Worm (Caenorhabditis elegans) whole organism, early embryonic: ENCODE data around the gene clec-63.

Experiments used
- B0310.2 ChIP-seq: sonication (generic microtip); optimal IDR thresholded peaks from 2 replicates; lab custom pipeline; 2016; ENCODE audit warnings: mild to moderate bottlenecking, missing genetic modification characterization, missing compliant biosample characterization
- F13C5.2 ChIP-seq: sonication (generic microtip); optimal IDR thresholded peaks from 2 replicates; lab custom pipeline; 2017; ENCODE audit warnings: mild to moderate bottlenecking, missing genetic modification characterization, inconsistent platforms, missing compliant biosample characterization
- aly-1 ChIP-seq: sonication (generic microtip); optimal IDR thresholded peaks from 2 replicates; lab custom pipeline; 2016; ENCODE audit warnings: missing genetic modification characterization, missing compliant biosample characterization
- ama-1 ChIP-seq: fragments of 150-350 bp; optimal IDR thresholded peaks from 2 replicates; lab custom pipeline; 2014
- ceh-13 ChIP-seq: fragments of 200-800 bp; sonication (Bioruptor generic); optimal IDR thresholded peaks from 2 replicates; lab custom pipeline; 2018; ENCODE audit warnings: mild to moderate bottlenecking, missing genetic modification characterization, missing compliant biosample characterization
- ceh-36 ChIP-seq: sonication (generic microtip); optimal IDR thresholded peaks from 2 replicates; lab custom pipeline; 2016; ENCODE audit warnings: missing genetic modification characterization, inconsistent platforms, missing compliant biosample characterization
- ets-7 ChIP-seq: sonication (generic microtip); optimal IDR thresholded peaks from 2 replicates; lab custom pipeline; 2016; ENCODE audit warnings: missing genotype, missing genetic modification characterization, missing compliant biosample characterization
- flt-1 ChIP-seq: fragments of 200-800 bp; sonication (Bioruptor generic); IDR thresholded peaks from 2 replicates; pipeline ENCODE4 v1.3.6; 2022; ENCODE audit warnings: missing genetic modification characterization, missing compliant biosample characterization
- hmbx-1 ChIP-seq: sonication (generic microtip); optimal IDR thresholded peaks from 2 replicates; lab custom pipeline; 2016; ENCODE audit warnings: mild to moderate bottlenecking, missing genetic modification characterization, missing compliant biosample characterization
- hmg-4 ChIP-seq: fragments of 200-800 bp; sonication (Bioruptor generic); optimal IDR thresholded peaks from 2 replicates; lab custom pipeline; 2018; ENCODE audit warnings: mild to moderate bottlenecking, missing genetic modification characterization, missing compliant biosample characterization
- hnd-1 ChIP-seq: sonication (generic microtip); optimal IDR thresholded peaks from 2 replicates; lab custom pipeline; 2016; ENCODE audit warnings: missing genetic modification characterization, missing compliant biosample characterization
- pes-1 ChIP-seq: fragments of 200-800 bp; sonication (Bioruptor generic); IDR thresholded peaks from 2 replicates; pipeline ENCODE4 v1.3.6; 2022; ENCODE audit warnings: missing genetic modification reagents, missing genetic modification characterization, missing compliant biosample characterization
- scrt-1 ChIP-seq: fragments of 200-800 bp; sonication (Bioruptor generic); IDR thresholded peaks from 2 replicates; pipeline ENCODE4 v1.3.6; 2022; ENCODE audit warnings: missing genetic modification characterization, missing compliant biosample characterization
- sea-1 ChIP-seq: fragments of 200-800 bp; sonication (Bioruptor generic); conservative IDR thresholded peaks from 2 replicates; pipeline ENCODE4 v1.3.6; 2022; ENCODE audit warnings: missing genetic modification characterization, missing compliant biosample characterization
- tbx-11 ChIP-seq: fragments of 200-800 bp; sonication (Bioruptor generic); IDR thresholded peaks from 2 replicates; pipeline ENCODE4 v1.3.6; 2022; ENCODE audit warnings: missing genetic modification characterization, missing compliant biosample characterization
- tbx-37 ChIP-seq: fragments of 200-800 bp; sonication (Bioruptor generic); conservative IDR thresholded peaks from 2 replicates; pipeline ENCODE4 v1.3.6; 2022; ENCODE audit warnings: missing genetic modification reagents, missing genetic modification characterization, missing compliant biosample characterization
- tra-4 ChIP-seq: sonication (generic microtip); optimal IDR thresholded peaks from 2 replicates; lab custom pipeline; 2017; ENCODE audit warnings: missing genetic modification characterization, missing compliant biosample characterization

Gene clec-63

DNA sequence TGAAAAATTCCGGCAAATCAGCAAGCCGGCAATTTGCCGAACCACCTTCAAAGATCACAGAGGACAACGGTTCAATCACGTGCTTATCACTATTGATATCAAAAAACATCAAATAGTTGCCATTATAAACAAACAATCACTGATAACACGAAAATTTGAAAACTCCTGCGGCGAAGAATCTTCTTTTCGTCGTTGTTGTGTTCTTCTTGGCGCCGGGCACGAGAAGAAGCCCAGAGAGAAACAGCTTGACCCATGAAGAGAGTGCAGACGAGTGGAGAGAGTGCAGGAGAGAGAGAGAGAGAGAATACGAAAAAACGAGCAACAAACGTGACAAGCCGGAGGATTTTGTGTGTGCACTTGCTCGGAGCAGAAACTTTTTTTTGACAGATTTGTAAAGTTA is 16.7 kb upstream of the clec-63 start:
- no peak for TF ChIP-seq pes-1
- TF ChIP-seq tra-4 (tag; lab: Kevin White, UChicago): no peak

DNA sequence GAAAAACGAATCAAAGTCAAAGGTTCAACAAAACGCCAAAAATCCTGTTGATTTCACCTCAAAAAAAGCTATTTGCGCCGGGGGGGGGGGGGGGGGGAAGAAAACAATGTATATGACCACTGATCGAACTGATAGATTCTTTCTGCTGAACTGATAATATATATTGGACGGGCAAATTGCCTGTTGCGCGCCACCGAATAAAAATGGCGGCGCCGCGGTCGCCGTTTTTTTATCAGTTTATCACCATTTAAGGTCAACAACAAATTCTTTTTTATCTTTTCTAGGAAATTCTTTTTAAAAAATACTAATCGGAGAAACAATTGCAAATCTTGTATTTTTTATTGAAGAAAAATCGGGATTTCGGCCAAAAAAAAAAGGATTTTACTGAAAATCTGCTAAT is 15.7 kb upstream of the clec-63 start:
- TF ChIP-seq aly-1 (no peak), hmbx-1 (tag; lab: Kevin White, UChicago) (no peak), sea-1 (no peak), pes-1 (no peak), hnd-1 (tag; lab: Kevin White, UChicago) (no peak)

DNA sequence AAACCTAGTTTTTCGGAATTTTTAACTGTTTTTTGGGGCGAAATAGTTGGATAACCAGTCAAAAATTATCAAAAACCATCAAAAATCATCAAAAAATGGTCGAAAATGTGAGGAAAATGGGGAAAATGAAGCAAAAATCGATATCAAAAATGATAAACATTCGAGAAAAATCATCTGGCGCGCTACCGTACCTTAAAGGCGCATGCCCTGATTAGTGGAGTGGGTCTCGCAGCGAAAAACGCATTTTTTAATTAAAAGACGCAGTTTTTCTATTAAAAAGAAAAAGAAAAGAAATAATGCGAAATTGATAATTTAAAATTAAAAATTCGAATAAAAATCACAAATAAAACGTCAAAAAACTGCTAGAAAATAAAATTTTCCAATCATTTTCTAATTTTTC is 15.0 kb upstream of the clec-63 start, which contains the start of gene F35C5.1:
TSS of gene F35C5.1 (plus strand) at position 399 of the 400 bp plus-strand sequence.
- no peak for TF ChIP-seq sea-1
- TF ChIP-seq tra-4 (tag; lab: Kevin White, UChicago): no peak
- TF ChIP-seq pes-1: no peak
- no peak for TF ChIP-seq flt-1
- TF ChIP-seq ceh-13: no peak
- no peak for TF ChIP-seq ets-7 (tag; lab: Kevin White, UChicago)
- TF ChIP-seq tbx-11: no peak
- no peak for TF ChIP-seq tbx-37
- TF ChIP-seq B0310.2: no peak
- no peak for TF ChIP-seq F13C5.2 (tag; lab: Kevin White, UChicago)
- no peak for TF ChIP-seq hmg-4 (GFP tag; lab: Kevin White, UChicago)
- no peak for TF ChIP-seq ceh-36 (tag; lab: Kevin White, UChicago)
- TF ChIP-seq scrt-1 (GFP tag; lab: Robert Waterston, UW): no peak
- no peak for TF ChIP-seq hmbx-1 (tag; lab: Kevin White, UChicago)
- TF ChIP-seq hnd-1 (tag; lab: Kevin White, UChicago): no peak
- no peak for TF ChIP-seq aly-1

DNA sequence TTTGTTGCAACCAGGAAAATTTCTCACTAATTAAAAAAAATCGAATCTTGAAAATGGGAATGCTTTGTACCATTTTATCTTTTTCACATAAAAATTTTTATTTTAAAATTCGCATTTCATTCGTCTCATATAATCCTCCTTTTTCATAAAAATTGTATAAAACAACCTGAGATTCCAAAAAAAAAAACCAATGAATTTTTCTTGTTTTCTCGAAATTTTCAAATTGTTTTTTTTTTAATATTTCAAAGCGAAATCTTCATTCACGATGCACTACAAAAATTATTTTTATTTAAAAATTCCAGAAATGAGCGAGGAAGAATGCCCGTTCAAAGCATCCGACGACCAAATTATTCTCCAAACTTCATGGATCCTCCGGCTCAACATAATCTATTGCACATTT is 10.5 kb upstream of the clec-63 start, which contains the start of gene sra-14:
TSS of gene sra-14 (plus strand) at position 301 of the 400 bp plus-strand sequence.
- TF ChIP-seq tbx-37 (no peak), tbx-11 (no peak), sea-1 (no peak), ceh-13 (no peak), pes-1 (no peak), flt-1 (no peak), ets-7 (tag; lab: Kevin White, UChicago) (no peak), tra-4 (tag; lab: Kevin White, UChicago) (no peak), hmbx-1 (tag; lab: Kevin White, UChicago) (no peak), ceh-36 (tag; lab: Kevin White, UChicago) (no peak), B0310.2 (no peak)

ce11 chrII:12888471-12888870 is 7.0 kb upstream of the clec-63 start, which contains the start of gene F35C5.3:
F35C5.3 (plus strand) TSS chrII:12888771.
- TF ChIP-seq B0310.2: no peak
- no peak for TF ChIP-seq sea-1
- TF ChIP-seq tbx-11: no peak
- no peak for TF ChIP-seq scrt-1 (GFP tag; lab: Robert Waterston, UW)
- no peak for TF ChIP-seq hmbx-1 (tag; lab: Kevin White, UChicago)
- no peak for TF ChIP-seq tbx-37

ce11 chrII:12892407-12892806 is 3.0 kb upstream of the clec-63 start:
- no peak for TF ChIP-seq hnd-1 (tag; lab: Kevin White, UChicago)
- no peak for TF ChIP-seq ets-7 (tag; lab: Kevin White, UChicago)
- no peak for TF ChIP-seq ama-1 (lab: Kevin White, UChicago)

ce11 chrII:12896666-12897065 is 1.2 kb downstream of the clec-63 start:
- TF ChIP-seq hnd-1 (tag; lab: Kevin White, UChicago): no peak
- TF ChIP-seq hmbx-1 (tag; lab: Kevin White, UChicago): no peak
- no peak for TF ChIP-seq sea-1
- no peak for TF ChIP-seq B0310.2
- no peak for TF ChIP-seq ceh-36 (tag; lab: Kevin White, UChicago)
- TF ChIP-seq F13C5.2 (tag; lab: Kevin White, UChicago): no peak
- no peak for TF ChIP-seq pes-1
- no peak for TF ChIP-seq hmg-4 (GFP tag; lab: Kevin White, UChicago)
- no peak for TF ChIP-seq scrt-1 (GFP tag; lab: Robert Waterston, UW)
- no peak for TF ChIP-seq tra-4 (tag; lab: Kevin White, UChicago)
- no peak for TF ChIP-seq flt-1
- no peak for TF ChIP-seq ceh-13
- TF ChIP-seq tbx-37: no peak
- TF ChIP-seq ets-7 (tag; lab: Kevin White, UChicago): no peak
- no peak for TF ChIP-seq tbx-11
- no peak for TF ChIP-seq aly-1
- TF ChIP-seq ama-1 (lab: Kevin White, UChicago): no peak

- TF ChIP-seq scrt-1 (GFP tag; lab: Robert Waterston, UW) (no peak), hnd-1 (tag; lab: Kevin White, UChicago) (no peak), flt-1 (no peak)
Observed at ce11 chrII:12897361-12897760, 1.9 kb downstream of the clec-63 start.

- TF ChIP-seq tra-4 (tag; lab: Kevin White, UChicago) (no peak), sea-1 (no peak), aly-1 (no peak), ama-1 (lab: Kevin White, UChicago) (no peak), B0310.2 (no peak), flt-1 (no peak), F13C5.2 (tag; lab: Kevin White, UChicago) (no peak), pes-1 (no peak), scrt-1 (GFP tag; lab: Robert Waterston, UW) (no peak), tbx-11 (no peak), ceh-36 (tag; lab: Kevin White, UChicago) (no peak), hmg-4 (GFP tag; lab: Kevin White, UChicago) (no peak), hnd-1 (tag; lab: Kevin White, UChicago) (no peak), ets-7 (tag; lab: Kevin White, UChicago) (no peak), hmbx-1 (tag; lab: Kevin White, UChicago) (no peak), tbx-37 (no peak)
Observed at ce11 chrII:12897942-12898341, 2.5 kb downstream of the clec-63 start, which contains the start of gene clec-64. clec-64 (plus strand) TSS chrII:12898242.
